Worm (Caenorhabditis elegans): ENCODE measurements around the gene dnj-25.

DNA sequence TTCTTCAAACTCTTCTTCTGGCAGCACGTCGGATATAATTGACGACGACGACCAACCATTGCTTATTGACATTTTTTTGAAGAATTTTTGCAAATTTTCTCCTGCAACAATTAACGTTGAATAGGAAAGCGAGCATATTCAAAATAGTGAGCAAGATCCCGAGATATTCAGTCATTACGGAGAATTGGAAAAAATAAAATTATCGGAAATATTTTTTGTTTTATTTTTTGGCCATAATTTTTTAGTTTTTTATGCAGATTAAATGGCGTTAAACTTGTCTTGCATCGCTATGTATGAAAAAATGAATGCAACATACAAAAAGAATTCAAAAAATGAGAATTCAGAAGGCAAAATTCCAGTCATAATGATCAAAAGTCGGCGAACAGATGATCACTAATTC lies 25.9 kb upstream of the dnj-25 start, which contains the start of gene elp-1:
- TF ChIP-seq hlh-30 (tag; optimal IDR thresholded peaks at IDR 0.05; ENCODE audit: insufficient read depth) (no peak), nhr-10 (tag; optimal IDR thresholded peaks at IDR 0.05) (no peak), spr-1 (tag; optimal IDR thresholded peaks at IDR 0.05) (no peak), lsy-2 (tag; optimal IDR thresholded peaks at IDR 0.05) (no peak), unc-130 (GFP tag; optimal IDR thresholded peaks at IDR 0.05) (no peak), hmg-1.1 (GFP tag; IDR thresholded peaks at IDR 0.05) (no peak), ztf-11 (tag; optimal IDR thresholded peaks at IDR 0.05) (no peak), daf-16 (GFP tag; optimal IDR thresholded peaks at IDR 0.05) (no peak), daf-16 (tag; optimal IDR thresholded peaks at IDR 0.05) (no peak), lin-39 (tag; optimal IDR thresholded peaks at IDR 0.05) (no peak), fos-1 (tag; optimal IDR thresholded peaks at IDR 0.05) (no peak), nhr-25 (tag; optimal IDR thresholded peaks at IDR 0.05; ENCODE audit: borderline replicate concordance, insufficient read depth) (no peak), lin-13 (GFP tag; optimal IDR thresholded peaks at IDR 0.05) (no peak), ztf-7 (tag; optimal IDR thresholded peaks at IDR 0.05) (no peak)

Data from whole organism, L4 larva.